Worm (Caenorhabditis elegans): ENCODE measurements around the gene R03H10.1.

- TF ChIP-seq nhr-90 (tag; optimal IDR thresholded peaks at IDR 0.05; ENCODE audit: poor library complexity) = no peak
- no peak for TF ChIP-seq lin-15B (tag; optimal IDR thresholded peaks at IDR 0.05)
- TF ChIP-seq mep-1 (tag; optimal IDR thresholded peaks at IDR 0.05) = no peak
- no peak for TF ChIP-seq zag-1 (tag; optimal IDR thresholded peaks at IDR 0.05)
- TF ChIP-seq unc-62 (GFP tag; optimal IDR thresholded peaks at IDR 0.05) = no peak
- no peak for TF ChIP-seq hlh-4 (tag; optimal IDR thresholded peaks at IDR 0.05)
- TF ChIP-seq Y116A8C.19 (tag; optimal IDR thresholded peaks at IDR 0.05; ENCODE audit: borderline replicate concordance) = no peak
- no peak for TF ChIP-seq nhr-28 (tag; optimal IDR thresholded peaks at IDR 0.05)
- TF ChIP-seq ama-1 (optimal IDR thresholded peaks at IDR 0.05) = no peak
- no peak for TF ChIP-seq nhr-11 (tag; optimal IDR thresholded peaks at IDR 0.05)
- no peak for TF ChIP-seq fos-1 (tag; optimal IDR thresholded peaks at IDR 0.05)
- TF ChIP-seq nhr-237 (tag; optimal IDR thresholded peaks at IDR 0.05) = no peak
- no peak for TF ChIP-seq ztf-11 (tag; optimal IDR thresholded peaks at IDR 0.05)
- no peak for TF ChIP-seq lin-13 (GFP tag; optimal IDR thresholded peaks at IDR 0.05)
Observed at ce11 chrII:4182364-4182763, 2.3 kb downstream of the R03H10.1 start, which contains the start of gene R03H10.11.
